Worm (Caenorhabditis elegans) whole organism, young adult: ENCODE measurements around the gene vps-8.

Experiments
- Y53G8AR.9 ChIP-seq: fragments of 200-800 bp; sonication (Bioruptor generic); conservative IDR thresholded peaks from 2 replicates; pipeline ENCODE4 v1.3.6; 2022; ENCODE audit warnings: missing genetic modification reagents, missing genetic modification characterization, missing compliant biosample characterization
- mxl-1 ChIP-seq: sonication (generic microtip); optimal IDR thresholded peaks from 2 replicates; lab custom pipeline; 2016; ENCODE audit warnings: missing genetic modification characterization, missing compliant biosample characterization
- nfya-1 ChIP-seq: sonication (generic microtip); optimal IDR thresholded peaks from 2 replicates; lab custom pipeline; 2017; ENCODE audit warnings: antibody characterized with exemption, missing compliant biosample characterization, missing genetic modification characterization, borderline replicate concordance; ENCODE audit not compliant: insufficient read depth

- no peak for TF ChIP-seq Y53G8AR.9
- TF ChIP-seq nfya-1 (tag; lab: Kevin White, UChicago): no peak
- TF ChIP-seq mxl-1: no peak
Measured at ce11 chrIV:12236011-12236410, 39.8 kb downstream of the vps-8 start, which contains the start of gene sre-16.
